Fruit fly (Drosophila melanogaster) whole organism, embryonic: ENCODE measurements around the gene CG46397.
A peak's percentile ranks its signal among the peaks of the same experiment; 100 is the strongest.

Source experiments
- Bdp1 ChIP-seq: fragments of 200-800 bp; sonication (Bioruptor generic); optimal IDR thresholded peaks from 3 replicates; lab custom pipeline; 2016; ENCODE audit warnings: missing biosample characterization, missing genetic modification characterization
- BtbVII ChIP-seq: fragments of 200-800 bp; sonication (Bioruptor generic); optimal IDR thresholded peaks from 3 replicates; lab custom pipeline; 2017; ENCODE audit warnings: missing biosample characterization, mild to moderate bottlenecking, missing genetic modification characterization
- CG10321 ChIP-seq: fragments of 200-800 bp; sonication (Bioruptor generic); IDR thresholded peaks from 2 replicates; pipeline ENCODE4 v1.3.6; 2022; ENCODE audit warnings: missing biosample characterization, missing genetic modification characterization
- CG12071 ChIP-seq: fragments of 200-800 bp; sonication (Bioruptor generic); optimal IDR thresholded peaks from 3 replicates; lab custom pipeline; 2018; ENCODE audit warnings: missing biosample characterization, mild to moderate bottlenecking, missing genetic modification characterization
- CG12391 ChIP-seq: fragments of 200-800 bp; sonication (Bioruptor generic); optimal IDR thresholded peaks from 3 replicates; lab custom pipeline; 2018; ENCODE audit warnings: missing biosample characterization, mild to moderate bottlenecking, missing genetic modification characterization, moderate library complexity
- CG13296 ChIP-seq: fragments of 200-800 bp; sonication (Bioruptor generic); optimal IDR thresholded peaks from 3 replicates; lab custom pipeline; 2018; ENCODE audit warnings: missing biosample characterization, mild to moderate bottlenecking, missing genetic modification characterization
- CG14710 ChIP-seq: fragments of 200-800 bp; sonication (Bioruptor generic); optimal IDR thresholded peaks from 3 replicates; lab custom pipeline; 2019; ENCODE audit warnings: missing biosample characterization, mild to moderate bottlenecking, missing genetic modification characterization, moderate library complexity
- CG15269 ChIP-seq: fragments of 200-800 bp; sonication (Bioruptor generic); optimal IDR thresholded peaks from 2 replicates; lab custom pipeline; 2018; ENCODE audit warnings: missing biosample characterization, mild to moderate bottlenecking, missing genetic modification characterization, moderate library complexity
- CG17186 ChIP-seq: fragments of 200-800 bp; sonication (Bioruptor generic); optimal IDR thresholded peaks from 3 replicates; lab custom pipeline; 2017; ENCODE audit warnings: missing biosample characterization, missing genetic modification reagents, missing genetic modification characterization
- CG17568 ChIP-seq: fragments of 200-800 bp; sonication (Bioruptor generic); optimal IDR thresholded peaks from 2 replicates; lab custom pipeline; 2018; ENCODE audit warnings: missing biosample characterization, mild to moderate bottlenecking, missing genetic modification characterization, moderate library complexity
- CG1832 ChIP-seq: fragments of 200-800 bp; sonication (Bioruptor generic); optimal IDR thresholded peaks from 2 replicates; lab custom pipeline; 2017; ENCODE audit warnings: missing biosample characterization, mild to moderate bottlenecking, missing genetic modification characterization, inconsistent platforms
- CG2120 ChIP-seq: fragments of 200-800 bp; sonication (Bioruptor generic); optimal IDR thresholded peaks from 3 replicates; lab custom pipeline; 2016; ENCODE audit warnings: missing biosample characterization, missing genetic modification characterization
- CG2678 ChIP-seq: fragments of 200-800 bp; sonication (Bioruptor generic); optimal IDR thresholded peaks from 3 replicates; lab custom pipeline; 2019; ENCODE audit warnings: missing biosample characterization, mild to moderate bottlenecking, missing genetic modification characterization, moderate library complexity
- CG33557 ChIP-seq: fragments of 200-800 bp; sonication (Bioruptor generic); optimal IDR thresholded peaks from 2 replicates; lab custom pipeline; 2019; ENCODE audit warnings: missing biosample characterization, mild to moderate bottlenecking, missing genetic modification characterization, moderate library complexity
- CG42726 ChIP-seq: fragments of 200-800 bp; sonication (Bioruptor generic); IDR thresholded peaks from 2 replicates; pipeline ENCODE4 v1.3.6; 2022; ENCODE audit warnings: missing biosample characterization, missing genetic modification characterization; ENCODE audit not compliant: partially characterized antibody
- CG43689 ChIP-seq: fragments of 200-800 bp; sonication (Bioruptor generic); IDR thresholded peaks from 2 replicates; pipeline ENCODE4 v1.3.6; 2022; ENCODE audit warnings: missing biosample characterization, missing genetic modification characterization
- CG4404 ChIP-seq: fragments of 200-800 bp; sonication (Bioruptor generic); IDR thresholded peaks from 2 replicates; pipeline ENCODE4 v1.3.6; 2022; ENCODE audit warnings: missing biosample characterization, missing genetic modification characterization
- CG4617 ChIP-seq: fragments of 200-800 bp; sonication (Bioruptor generic); optimal IDR thresholded peaks from 3 replicates; lab custom pipeline; 2016; ENCODE audit warnings: missing biosample characterization, missing genetic modification characterization, borderline replicate concordance
- CG4707 ChIP-seq: fragments of 200-800 bp; sonication (Bioruptor generic); optimal IDR thresholded peaks from 2 replicates; lab custom pipeline; 2018; ENCODE audit warnings: missing biosample characterization, mild to moderate bottlenecking, missing genetic modification characterization, moderate library complexity
- CG5245 ChIP-seq: fragments of 200-800 bp; sonication (Bioruptor generic); optimal IDR thresholded peaks from 3 replicates; lab custom pipeline; 2016; ENCODE audit warnings: missing biosample characterization, missing genetic modification characterization
- CG7357 ChIP-seq: fragments of 200-800 bp; sonication (Bioruptor generic); IDR thresholded peaks from 3 replicates; pipeline ENCODE4 v1.3.6; 2022; ENCODE audit warnings: missing biosample characterization, missing genetic modification characterization
- CrebB ChIP-seq: fragments of 200-800 bp; sonication (Bioruptor generic); optimal IDR thresholded peaks from 3 replicates; lab custom pipeline; 2018; ENCODE audit warnings: missing biosample characterization, mild to moderate bottlenecking, missing genetic modification characterization
- E2f2 ChIP-seq: fragments of 200-800 bp; sonication (Bioruptor generic); IDR thresholded peaks from 2 replicates; pipeline ENCODE4 v1.3.6; 2022; ENCODE audit warnings: missing biosample characterization, missing genetic modification characterization
- Elba2 ChIP-seq: fragments of 200-800 bp; sonication (Bioruptor generic); optimal IDR thresholded peaks from 3 replicates; lab custom pipeline; 2016; ENCODE audit warnings: missing biosample characterization, missing genetic modification characterization
- Fer2 ChIP-seq: fragments of 200-800 bp; sonication (Bioruptor generic); optimal IDR thresholded peaks from 2 replicates; lab custom pipeline; 2018; ENCODE audit warnings: missing biosample characterization, mild to moderate bottlenecking, missing genetic modification characterization, moderate library complexity
- Gug ChIP-seq: fragments of 200-800 bp; sonication (Bioruptor generic); IDR thresholded peaks from 4 replicates; pipeline ENCODE4 v1.3.6; 2022; ENCODE audit warnings: missing biosample characterization, missing genetic modification characterization
- HLH3B ChIP-seq: fragments of 200-800 bp; sonication (Bioruptor generic); IDR thresholded peaks from 2 replicates; pipeline ENCODE4 v1.3.6; 2022; ENCODE audit warnings: missing biosample characterization, missing genetic modification characterization
- HLHmδ ChIP-seq: fragments of 200-800 bp; sonication (Bioruptor generic); optimal IDR thresholded peaks from 2 replicates; lab custom pipeline; 2018; ENCODE audit warnings: missing biosample characterization, mild to moderate bottlenecking, missing genetic modification characterization, moderate library complexity
- Kr ChIP-seq: fragments of 200-800 bp; sonication (Bioruptor generic); optimal IDR thresholded peaks from 2 replicates; lab custom pipeline; 2017; ENCODE audit warnings: missing biosample characterization, mild to moderate bottlenecking, missing genetic modification characterization
- Lhr ChIP-seq: fragments of 200-800 bp; sonication (Bioruptor generic); optimal IDR thresholded peaks from 3 replicates; lab custom pipeline; 2017; ENCODE audit warnings: mild to moderate bottlenecking, missing biosample characterization, missing genetic modification reagents, missing genetic modification characterization
- NC2α ChIP-seq: fragments of 200-800 bp; sonication (Bioruptor generic); optimal IDR thresholded peaks from 2 replicates; lab custom pipeline; 2016; ENCODE audit warnings: missing biosample characterization, missing genetic modification characterization
- NK7.1 ChIP-seq: fragments of 200-800 bp; sonication (Bioruptor generic); optimal IDR thresholded peaks from 3 replicates; lab custom pipeline; 2016; ENCODE audit warnings: missing biosample characterization, missing genetic modification characterization
- Poxn ChIP-seq: fragments of 200-800 bp; sonication (Bioruptor generic); IDR thresholded peaks from 2 replicates; pipeline ENCODE4 v1.3.6; 2022; ENCODE audit warnings: missing biosample characterization, missing genetic modification characterization
- Sin3A ChIP-seq: fragments of >200 bp; optimal IDR thresholded peaks from 2 replicates; lab custom pipeline; 2018
- Ssrp ChIP-seq: fragments of 200-800 bp; sonication (Bioruptor generic); optimal IDR thresholded peaks from 2 replicates; lab custom pipeline; 2018; ENCODE audit warnings: missing biosample characterization, mild to moderate bottlenecking, missing genetic modification characterization, moderate library complexity
- Usf ChIP-seq: fragments of 200-800 bp; sonication (Bioruptor generic); optimal IDR thresholded peaks from 2 replicates; lab custom pipeline; 2017; ENCODE audit warnings: missing genotype, missing biosample characterization, missing genetic modification characterization
- amos ChIP-seq: fragments of 200-800 bp; sonication (Bioruptor generic); IDR thresholded peaks from 2 replicates; pipeline ENCODE4 v1.3.6; 2022; ENCODE audit warnings: missing biosample characterization, missing genetic modification characterization; ENCODE audit not compliant: partially characterized antibody
- cato ChIP-seq: fragments of 200-800 bp; sonication (Bioruptor generic); optimal IDR thresholded peaks from 2 replicates; lab custom pipeline; 2016; ENCODE audit warnings: missing biosample characterization, missing genetic modification characterization, borderline replicate concordance
- chn ChIP-seq: fragments of 200-800 bp; sonication (Bioruptor generic); optimal IDR thresholded peaks from 2 replicates; lab custom pipeline; 2016; ENCODE audit warnings: missing biosample characterization, missing genetic modification characterization
- fu2 ChIP-seq: fragments of 200-800 bp; sonication (Bioruptor generic); optimal IDR thresholded peaks from 2 replicates; lab custom pipeline; 2016; ENCODE audit warnings: missing biosample characterization, missing genetic modification characterization
- her ChIP-seq: fragments of 200-800 bp; sonication (Bioruptor generic); optimal IDR thresholded peaks from 2 replicates; lab custom pipeline; 2016; ENCODE audit warnings: missing biosample characterization, missing genetic modification characterization
- kni ChIP-seq: fragments of 200-800 bp; sonication (Bioruptor generic); optimal IDR thresholded peaks from 3 replicates; lab custom pipeline; 2017; ENCODE audit warnings: mild to moderate bottlenecking, missing biosample characterization, missing genetic modification reagents, missing genetic modification characterization
- nau ChIP-seq: fragments of 200-800 bp; sonication (Bioruptor generic); optimal IDR thresholded peaks from 3 replicates; lab custom pipeline; 2017; ENCODE audit warnings: missing biosample characterization, mild to moderate bottlenecking, missing genetic modification characterization, missing genetic modification reagents
- oc ChIP-seq: fragments of 200-800 bp; sonication (Bioruptor generic); optimal IDR thresholded peaks from 2 replicates; lab custom pipeline; 2018; ENCODE audit warnings: missing biosample characterization, mild to moderate bottlenecking, missing genetic modification characterization, moderate library complexity
- sc ChIP-seq, 3 experiments: fragments of >200 bp in 2 of 3; fragments of 200-800 bp in 1 of 3; sonication (Bioruptor generic) in 1 of 3; optimal IDR thresholded peaks; 2 replicates in 2 of 3; 3 replicates in 1 of 3; lab custom pipeline; 2017; ENCODE audit warnings: mild to moderate bottlenecking in 1 of 3, missing biosample characterization in 1 of 3, missing genetic modification characterization in 1 of 3, missing genetic modification reagents in 1 of 3
- so ChIP-seq: fragments of 200-800 bp; sonication (Bioruptor generic); IDR thresholded peaks from 3 replicates; pipeline ENCODE4 v1.3.6; 2022; ENCODE audit warnings: missing biosample characterization, missing genetic modification characterization
- tio ChIP-seq: fragments of 200-800 bp; sonication (Bioruptor generic); optimal IDR thresholded peaks from 2 replicates; lab custom pipeline; 2017; ENCODE audit warnings: missing biosample characterization, missing genetic modification characterization, inconsistent platforms
- tx ChIP-seq: fragments of 200-800 bp; sonication (Bioruptor generic); optimal IDR thresholded peaks from 2 replicates; lab custom pipeline; 2016; ENCODE audit warnings: missing biosample characterization, missing genetic modification characterization
- z ChIP-seq: fragments of 200-800 bp; sonication (Bioruptor generic); IDR thresholded peaks from 3 replicates; pipeline ENCODE4 v1.3.6; 2022; ENCODE audit warnings: missing biosample characterization, missing genetic modification characterization

Gene CG46397

DNA sequence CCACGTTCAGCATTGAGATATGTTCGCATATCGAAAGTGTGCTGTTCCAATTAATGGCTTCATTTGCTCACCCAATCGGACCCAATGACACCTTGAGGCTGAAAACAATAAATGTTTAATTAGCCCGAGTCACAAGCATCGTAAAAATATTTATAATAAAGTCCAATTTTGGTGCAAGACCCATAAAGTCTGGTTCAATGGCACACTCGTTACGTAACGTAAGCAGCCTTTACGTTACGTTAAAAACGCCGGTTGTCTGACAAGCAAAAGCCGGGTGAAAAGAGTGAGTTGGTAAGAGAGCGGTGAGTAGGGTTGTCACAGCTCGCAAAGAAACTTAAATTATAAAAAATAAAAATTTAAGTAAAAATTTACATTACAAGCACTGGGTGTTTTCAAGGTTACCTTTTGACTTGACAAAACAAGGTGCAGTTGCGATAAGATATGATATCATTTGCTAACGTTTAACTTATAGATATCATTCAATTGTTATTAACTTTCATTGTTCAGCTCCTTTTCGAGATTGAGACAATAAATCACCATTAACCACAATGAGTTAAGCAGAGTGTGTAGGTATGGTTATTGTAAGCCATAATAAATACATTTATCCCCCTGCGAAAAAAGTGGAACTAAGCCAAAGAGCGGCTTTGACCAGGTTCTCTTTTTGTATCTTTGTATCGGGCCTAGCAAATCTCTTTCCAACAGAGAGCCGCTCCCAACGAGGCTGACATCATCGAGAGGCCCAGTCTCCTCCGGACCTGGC lies 48.9 kb upstream of the CG46397 start (continued):
- TF ChIP-seq her (GFP tag; lab: Kevin White, UChicago) (no peak), CG14710 (tag; lab: Kevin White, UChicago) (peak; percentile 29), CG43689 (GFP tag; lab: Robert Waterston, UW) (no peak), CG5245 (GFP tag; lab: Kevin White, UChicago) (no peak), Sin3A (lab: Kevin White, UChicago) (no peak), CG2678 (tag; lab: Kevin White, UChicago) (peak; percentile 79), so (no peak), CG12071 (GFP tag; lab: Kevin White, UChicago) (no peak), CG2120 (GFP tag; lab: Kevin White, UChicago) (peak; percentile 63), chn (GFP tag; lab: Kevin White, UChicago) (no peak), z (GFP tag; lab: Robert Waterston, UW) (no peak), NK7.1 (GFP tag; lab: Kevin White, UChicago) (no peak), nau (GFP tag; lab: Kevin White, UChicago) (no peak), amos (no peak), E2f2 (GFP tag; lab: Robert Waterston, UW) (no peak), fu2 (no peak), sc (optimal IDR thresholded peaks at IDR 0.05; lab: Kevin White, UChicago) (no peak), sc (GFP tag; optimal IDR thresholded peaks at IDR 0.05; lab: Kevin White, UChicago) (no peak), tx (GFP tag; lab: Kevin White, UChicago) (no peak), CG7357 (GFP tag; lab: Robert Waterston, UW) (no peak), cato (peak; percentile 6), Ssrp (tag; lab: Kevin White, UChicago) (peak; percentile 52), Poxn (GFP tag; lab: Robert Waterston, UW) (no peak), CG42726 (GFP tag; lab: Robert Waterston, UW) (no peak), Kr (no peak), CG4707 (GFP tag; lab: Kevin White, UChicago) (no peak), Fer2 (tag; lab: Kevin White, UChicago) (peak; percentile 20), CG17568 (GFP tag; lab: Kevin White, UChicago) (peak; percentile 42), CG13296 (GFP tag; lab: Kevin White, UChicago) (peak; percentile 53), CG10321 (GFP tag; lab: Robert Waterston, UW) (no peak), CG12391 (tag; lab: Kevin White, UChicago) (peak; percentile 56), kni (no peak), Lhr (GFP tag; lab: Kevin White, UChicago) (no peak), Bdp1 (GFP tag; lab: Kevin White, UChicago) (no peak), CG33557 (GFP tag; lab: Kevin White, UChicago) (no peak), CrebB (tag; lab: Kevin White, UChicago) (no peak), BtbVII (GFP tag; lab: Kevin White, UChicago) (peak; percentile 43), NC2α (GFP tag; lab: Kevin White, UChicago) (no peak), Gug (no peak), CG15269 (tag; lab: Kevin White, UChicago) (peak; percentile 40), oc (tag; lab: Kevin White, UChicago) (no peak), tio (GFP tag; lab: Kevin White, UChicago) (peak; percentile 34), Elba2 (GFP tag; lab: Kevin White, UChicago) (no peak), CG4617 (GFP tag; lab: Kevin White, UChicago) (no peak), CG4404 (no peak), CG17186 (GFP tag; lab: Kevin White, UChicago) (no peak), HLHmδ (GFP tag; lab: Kevin White, UChicago) (no peak), Usf (GFP tag; lab: Kevin White, UChicago) (no peak), CG1832 (no peak), HLH3B (GFP tag; lab: Robert Waterston, UW) (peak; percentile 50)
